Worm (Caenorhabditis elegans): ENCODE results near the gene K10H10.12.

The K10H10.12 gene

DNA sequence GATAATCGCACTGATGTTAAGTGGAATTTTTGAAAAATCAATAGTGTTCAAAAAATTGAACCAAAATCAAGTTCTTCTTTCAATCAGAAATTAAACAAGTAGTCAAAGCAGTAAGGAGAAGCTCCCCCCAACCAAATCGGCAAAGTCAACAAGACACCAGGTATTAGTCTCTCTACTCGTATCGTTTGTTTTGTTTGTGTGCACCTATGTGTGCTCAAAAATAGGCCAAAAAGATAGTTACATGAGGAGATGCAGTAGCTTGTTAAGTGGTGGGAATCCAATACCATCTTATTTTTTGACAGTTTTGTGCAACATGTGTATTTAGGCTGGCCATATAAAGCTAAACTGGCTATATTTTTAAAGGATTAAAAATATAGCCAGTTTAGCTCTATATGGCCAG is at the start of gene K10H10.12:
Gene K10H10.12, minus strand, starts transcription at position 101 of the 400 bp plus-strand sequence.
- no peak for TF ChIP-seq ztf-1 (GFP tag; conservative IDR thresholded peaks at IDR 0.05)
- TF ChIP-seq ztf-11 (tag; optimal IDR thresholded peaks at IDR 0.05) = no peak
- TF ChIP-seq elt-1 (tag; optimal IDR thresholded peaks at IDR 0.05) = no peak
- TF ChIP-seq dmd-4 (tag; optimal IDR thresholded peaks at IDR 0.05) = no peak
- no peak for TF ChIP-seq unc-62 (GFP tag; optimal IDR thresholded peaks at IDR 0.05)
- no peak for TF ChIP-seq egl-27 (tag; optimal IDR thresholded peaks at IDR 0.05)
- no peak for TF ChIP-seq blmp-1 (tag; optimal IDR thresholded peaks at IDR 0.05; ENCODE audit: insufficient read depth)
- no peak for TF ChIP-seq elt-3 (tag; optimal IDR thresholded peaks at IDR 0.05)
- TF ChIP-seq mdl-1 (tag; optimal IDR thresholded peaks at IDR 0.05) = no peak
- no peak for TF ChIP-seq nhr-129 (tag; optimal IDR thresholded peaks at IDR 0.05)
- TF ChIP-seq peb-1 (tag; optimal IDR thresholded peaks at IDR 0.05) = no peak
- no peak for TF ChIP-seq ceh-16 (tag; optimal IDR thresholded peaks at IDR 0.05)
- no peak for TF ChIP-seq nhr-23 (tag; optimal IDR thresholded peaks at IDR 0.05)
- TF ChIP-seq F13H6.1 (tag; optimal IDR thresholded peaks at IDR 0.05) = no peak
- no peak for TF ChIP-seq R02D3.7 (tag; optimal IDR thresholded peaks at IDR 0.05)
- TF ChIP-seq gmeb-1 (tag; optimal IDR thresholded peaks at IDR 0.05) = no peak
- no peak for TF ChIP-seq nhr-21 (tag; optimal IDR thresholded peaks at IDR 0.05)
- no peak for TF ChIP-seq nhr-12 (tag; optimal IDR thresholded peaks at IDR 0.05)
- TF ChIP-seq unc-39 (tag; optimal IDR thresholded peaks at IDR 0.05) = no peak
- no peak for TF ChIP-seq snpc-4 (tag; optimal IDR thresholded peaks at IDR 0.05)

DNA sequence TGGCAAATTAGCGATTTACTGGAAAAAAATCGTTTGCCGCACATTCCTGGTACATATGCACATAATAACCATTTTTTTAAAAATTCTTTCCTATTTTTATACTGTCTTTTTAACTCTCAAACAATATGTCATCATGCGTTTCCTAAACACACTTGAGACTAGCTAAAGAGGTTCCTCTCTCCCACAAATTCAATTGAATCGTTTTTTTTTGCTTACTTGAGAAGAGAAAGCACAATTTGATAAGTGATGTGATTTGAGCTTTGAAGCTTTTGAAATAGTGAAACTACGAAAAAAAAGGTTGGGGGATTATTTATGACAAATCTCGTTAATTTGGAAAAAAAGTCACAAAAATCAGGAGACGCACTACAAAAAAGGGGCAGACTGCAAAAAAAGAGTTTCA is 48.9 kb upstream of the K10H10.12 start:
- TF ChIP-seq mab-5 (tag; optimal IDR thresholded peaks at IDR 0.05) (no peak), aly-2 (tag; optimal IDR thresholded peaks at IDR 0.05) (no peak), elt-1 (tag; optimal IDR thresholded peaks at IDR 0.05) (no peak), ztf-1 (GFP tag; conservative IDR thresholded peaks at IDR 0.05) (no peak), egl-27 (tag; optimal IDR thresholded peaks at IDR 0.05) (no peak), ceh-16 (tag; optimal IDR thresholded peaks at IDR 0.05) (no peak), nhr-6 (tag; optimal IDR thresholded peaks at IDR 0.05) (no peak), crh-2 (tag; optimal IDR thresholded peaks at IDR 0.05) (no peak), ztf-4 (tag; optimal IDR thresholded peaks at IDR 0.05) (no peak), lsy-2 (tag; optimal IDR thresholded peaks at IDR 0.05) (no peak), ztf-11 (tag; optimal IDR thresholded peaks at IDR 0.05) (no peak), fos-1 (tag; optimal IDR thresholded peaks at IDR 0.05) (no peak), skn-1 (tag; optimal IDR thresholded peaks at IDR 0.05) (no peak), unc-55 (GFP tag; optimal IDR thresholded peaks at IDR 0.05) (no peak), zag-1 (tag; optimal IDR thresholded peaks at IDR 0.05) (no peak), nhr-129 (tag; optimal IDR thresholded peaks at IDR 0.05) (no peak), nhr-237 (tag; optimal IDR thresholded peaks at IDR 0.05) (no peak), sma-3 (GFP tag; optimal IDR thresholded peaks at IDR 0.05) (no peak), lin-13 (GFP tag; optimal IDR thresholded peaks at IDR 0.05) (no peak), lin-39 (tag; optimal IDR thresholded peaks at IDR 0.05) (no peak)

DNA sequence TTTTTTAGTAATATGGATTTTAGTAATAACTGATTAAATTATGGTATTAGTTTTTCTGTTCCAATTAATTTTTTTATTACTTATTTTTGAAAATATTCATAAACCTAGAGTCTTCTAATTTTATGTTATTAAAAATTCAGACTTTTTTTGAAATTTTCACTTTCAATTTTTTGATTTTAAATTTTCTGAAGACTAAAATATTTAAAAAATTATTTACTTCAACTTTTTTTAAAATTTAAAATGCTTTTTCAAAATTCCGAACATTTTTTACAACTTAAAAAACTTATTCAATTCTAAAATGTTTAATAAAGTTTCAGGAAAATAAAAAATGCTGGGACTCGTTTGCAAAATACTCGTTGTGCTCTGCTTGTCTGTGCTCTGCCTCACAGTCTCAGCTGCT is 44.5 kb upstream of the K10H10.12 start, which contains the start of gene nlp-41:
Gene nlp-41, plus strand, starts transcription at position 301 of the 400 bp plus-strand sequence.
- no peak for TF ChIP-seq ama-1 (optimal IDR thresholded peaks at IDR 0.05)
- TF ChIP-seq R02D3.7 (tag; optimal IDR thresholded peaks at IDR 0.05) = no peak
- no peak for TF ChIP-seq peb-1 (tag; optimal IDR thresholded peaks at IDR 0.05)
- no peak for TF ChIP-seq egl-27 (tag; optimal IDR thresholded peaks at IDR 0.05)
- TF ChIP-seq nhr-23 (tag; optimal IDR thresholded peaks at IDR 0.05) = no peak
- no peak for TF ChIP-seq nhr-12 (tag; optimal IDR thresholded peaks at IDR 0.05)
- no peak for TF ChIP-seq C34F6.9 (tag; optimal IDR thresholded peaks at IDR 0.05)
- TF ChIP-seq nhr-25 (tag; optimal IDR thresholded peaks at IDR 0.05) = no peak
- no peak for TF ChIP-seq elt-3 (tag; optimal IDR thresholded peaks at IDR 0.05)
- TF ChIP-seq skn-1 (tag; optimal IDR thresholded peaks at IDR 0.05) = no peak
- TF ChIP-seq sma-3 (GFP tag; optimal IDR thresholded peaks at IDR 0.05) = no peak
- TF ChIP-seq mdl-1 (tag; optimal IDR thresholded peaks at IDR 0.05) = no peak
- TF ChIP-seq ZK546.5 (tag; optimal IDR thresholded peaks at IDR 0.05) = no peak
- no peak for TF ChIP-seq alr-1 (tag; optimal IDR thresholded peaks at IDR 0.05)
- no peak for TF ChIP-seq mab-5 (tag; optimal IDR thresholded peaks at IDR 0.05)
- TF ChIP-seq nhr-10 (tag; optimal IDR thresholded peaks at IDR 0.05) = no peak
- TF ChIP-seq gmeb-1 (tag; optimal IDR thresholded peaks at IDR 0.05) = no peak

All from whole organism, L2 larva.